Fruit fly (Drosophila melanogaster): ENCODE results near the gene lmgB.
A peak's percentile ranks its signal among the peaks of the same experiment; 100 is the strongest.

Gene lmgB

DNA sequence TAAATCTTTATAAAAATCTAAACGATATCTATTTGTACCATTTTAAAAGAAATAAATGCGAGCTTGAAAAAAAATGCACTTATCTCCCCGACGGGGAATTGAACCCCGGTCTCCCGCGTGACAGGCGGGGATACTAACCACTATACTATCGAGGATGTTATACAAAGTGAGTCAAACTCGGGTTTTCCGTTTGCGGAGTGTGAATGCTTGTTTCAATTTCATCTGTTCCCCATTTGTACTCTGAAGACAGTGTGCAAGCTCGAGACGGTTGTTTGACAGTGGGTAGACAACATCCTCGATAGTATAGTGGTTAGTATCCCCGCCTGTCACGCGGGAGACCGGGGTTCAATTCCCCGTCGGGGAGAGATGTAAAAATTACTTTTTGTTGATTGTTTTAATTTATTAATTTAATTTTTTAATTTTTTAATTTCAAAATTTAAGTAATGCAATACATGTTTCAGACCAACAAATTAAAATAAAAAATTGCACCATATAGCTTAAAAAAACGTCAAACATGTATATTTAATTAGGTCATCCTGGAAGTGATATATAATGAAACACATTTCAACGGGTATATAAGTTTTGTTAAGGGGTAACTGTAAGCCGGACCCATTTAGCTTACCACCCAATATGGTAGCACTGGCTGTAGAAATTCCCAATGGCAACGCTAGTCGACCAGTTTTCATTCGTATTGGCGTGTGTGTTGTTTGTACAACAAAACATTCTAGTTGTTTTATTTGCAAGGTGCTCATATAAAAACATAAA lies 13.2 kb upstream of the lmgB start, which contains the start of gene Sema1a (continued):
- TF ChIP-seq CG1233 (GFP tag; optimal IDR thresholded peaks at IDR 0.05), result peak; percentile 28
- no peak for TF ChIP-seq CG10565 (GFP tag; optimal IDR thresholded peaks at IDR 0.05)
- TF ChIP-seq kni (GFP tag; optimal IDR thresholded peaks at IDR 0.05), result no peak
- TF ChIP-seq klu (GFP tag; IDR thresholded peaks at IDR 0.05), result no peak
- peak; percentile 87 for TF ChIP-seq grau (tag; optimal IDR thresholded peaks at IDR 0.05)
- no peak for TF ChIP-seq CG11398 (GFP tag; optimal IDR thresholded peaks at IDR 0.05)
- peak; percentile 47 for TF ChIP-seq CG11085 (GFP tag; IDR thresholded peaks at IDR 0.05)
- TF ChIP-seq CG10543 (GFP tag; optimal IDR thresholded peaks at IDR 0.05), result peak; percentile 42
- no peak for TF ChIP-seq CG7271 (tag; optimal IDR thresholded peaks at IDR 0.05)
- peak; percentile 53 for TF ChIP-seq Mes4 (GFP tag; optimal IDR thresholded peaks at IDR 0.05)
- 0 out of 2 replicates have a peak, but pooled peaks have one; percentile 32 for TF ChIP-seq rib (GFP tag; IDR thresholded peaks at IDR 0.05)
- peak; percentile 77 for TF ChIP-seq hbn (GFP tag; IDR thresholded peaks at IDR 0.05; ENCODE audit: partially characterized antibody)
- TF ChIP-seq H2.0 (GFP tag; IDR thresholded peaks at IDR 0.05), result peak; percentile 76
- TF ChIP-seq H15 (GFP tag; IDR thresholded peaks at IDR 0.05), result peak; percentile 59; the same call in 1 of the 3 replicates
- peak; percentile 34 for TF ChIP-seq shn (GFP tag; optimal IDR thresholded peaks at IDR 0.05)
- TF ChIP-seq tio (GFP tag; optimal IDR thresholded peaks at IDR 0.05), result no peak
- TF ChIP-seq Hmr (GFP tag; optimal IDR thresholded peaks at IDR 0.05), result peak; percentile 67
- TF ChIP-seq HmgD (GFP tag; optimal IDR thresholded peaks at IDR 0.05), result no peak
- peak; percentile 71 for TF ChIP-seq CG11247 (GFP tag; IDR thresholded peaks at IDR 0.05)
- no peak for TF ChIP-seq ara (GFP tag; IDR thresholded peaks at IDR 0.05)
- TF ChIP-seq CG31365 (tag; optimal IDR thresholded peaks at IDR 0.05), result no peak
- TF ChIP-seq CG7372 (GFP tag; IDR thresholded peaks at IDR 0.05), result peak; percentile 64
- no peak for TF ChIP-seq grn (GFP tag; optimal IDR thresholded peaks at IDR 0.05)
- no peak for TF ChIP-seq tll (GFP tag; optimal IDR thresholded peaks at IDR 0.05)
- peak; percentile 56 for TF ChIP-seq CG14710 (tag; optimal IDR thresholded peaks at IDR 0.05)
- TF ChIP-seq CG32772 (GFP tag; IDR thresholded peaks at IDR 0.05), result no peak; the same call in 1 of the 2 replicates
- peak; percentile 39; the same call in 1 of the 2 replicates for TF ChIP-seq GATAe (GFP tag; conservative IDR thresholded peaks at IDR 0.05)
- TF ChIP-seq Oaz (GFP tag; IDR thresholded peaks at IDR 0.05), result 0 out of 2 replicates have a peak, but pooled peaks have one; percentile 53
- peak; percentile 70 for TF ChIP-seq ewg (GFP tag; optimal IDR thresholded peaks at IDR 0.05)
- peak; percentile 49 for TF ChIP-seq Dek (tag; optimal IDR thresholded peaks at IDR 0.05)
- no peak for TF ChIP-seq jing (GFP tag; optimal IDR thresholded peaks at IDR 0.05)
- TF ChIP-seq sima (GFP tag; optimal IDR thresholded peaks at IDR 0.05), result no peak
- peak; percentile 62 for TF ChIP-seq Bteb2 (GFP tag; optimal IDR thresholded peaks at IDR 0.05)
- TF ChIP-seq Neu2 (GFP tag; optimal IDR thresholded peaks at IDR 0.05; ENCODE audit: borderline replicate concordance), result no peak
- TF ChIP-seq CG34376 (GFP tag; optimal IDR thresholded peaks at IDR 0.05), result peak; percentile 25
- peak in 1 of 2 experiments; percentile 71 for TF ChIP-seq insv (GFP tag; optimal IDR thresholded peaks at IDR 0.05)
- TF ChIP-seq chinmo (GFP tag; IDR thresholded peaks at IDR 0.05; ENCODE audit: partially characterized antibody), result peak; percentile 73; the same call in 2 of the 4 replicates
- peak; percentile 34 for TF ChIP-seq chn (GFP tag; optimal IDR thresholded peaks at IDR 0.05)
- TF ChIP-seq Side (GFP tag; optimal IDR thresholded peaks at IDR 0.05), result peak; percentile 58
- peak; percentile 72 for TF ChIP-seq Gug (GFP tag; IDR thresholded peaks at IDR 0.05)
- TF ChIP-seq CG12299 (tag; optimal IDR thresholded peaks at IDR 0.05), result no peak
- no peak for TF ChIP-seq slp2 (GFP tag; optimal IDR thresholded peaks at IDR 0.05)
- peak; percentile 23 for TF ChIP-seq Jarid2 (GFP tag; optimal IDR thresholded peaks at IDR 0.05)
